Worm (Caenorhabditis elegans) whole organism, late embryonic: ENCODE results near the gene rpl-36.

Experiments used
- dmd-4 ChIP-seq: sonication (generic microtip); optimal IDR thresholded peaks from 2 replicates; lab custom pipeline; 2016; ENCODE audit warnings: borderline replicate concordance, missing genetic modification characterization, missing compliant biosample characterization
- unc-86 ChIP-seq: sonication (generic microtip); optimal IDR thresholded peaks from 2 replicates; lab custom pipeline; 2016; ENCODE audit warnings: missing genetic modification characterization, missing compliant biosample characterization

DNA sequence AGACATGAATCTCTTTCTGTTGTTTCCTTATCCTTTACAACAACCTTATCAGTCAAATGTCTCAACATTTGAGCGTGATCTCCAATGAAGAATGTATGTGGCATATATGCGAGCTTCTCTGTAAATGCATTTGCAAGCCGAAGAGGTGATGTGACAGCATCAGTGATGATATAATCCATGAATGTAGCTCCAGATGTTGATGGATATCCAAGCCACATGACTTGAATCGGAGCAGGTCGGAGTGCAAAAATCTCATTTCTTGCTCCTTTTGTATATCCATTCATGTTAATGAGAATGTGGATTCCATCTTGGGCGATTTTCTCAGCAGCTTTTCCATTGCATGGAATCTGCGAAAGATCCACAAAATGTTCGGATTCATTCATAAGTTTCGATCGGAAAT lies 31.9 kb upstream of the rpl-36 start:
- TF ChIP-seq dmd-4 (tag; lab: Kevin White, UChicago) (no peak), unc-86 (tag; lab: Kevin White, UChicago) (no peak)
